Worm (Caenorhabditis elegans) whole organism, young adult: ENCODE results near the gene sphr-1.

Source experiments
- C06A6.2 ChIP-seq: fragments of 200-800 bp; sonication (Bioruptor generic); conservative IDR thresholded peaks from 2 replicates; pipeline ENCODE4 v1.3.6; 2022; ENCODE audit warnings: missing genetic modification characterization, missing compliant biosample characterization
- F10E7.11 ChIP-seq: sonication (generic microtip); optimal IDR thresholded peaks from 2 replicates; lab custom pipeline; 2017; ENCODE audit warnings: mild to moderate bottlenecking, missing genetic modification characterization, moderate library complexity, missing compliant biosample characterization
- F22D6.2 ChIP-seq: sonication (generic microtip); optimal IDR thresholded peaks from 2 replicates; lab custom pipeline; 2016; ENCODE audit warnings: mild to moderate bottlenecking, missing genetic modification characterization, missing compliant biosample characterization
- F33H1.4 ChIP-seq: fragments of 200-800 bp; sonication (Bioruptor generic); IDR thresholded peaks from 2 replicates; pipeline ENCODE4 v1.3.6; 2022; ENCODE audit warnings: missing genetic modification reagents, missing genetic modification characterization, missing compliant biosample characterization
- F55B11.4 ChIP-seq: sonication (generic microtip); optimal IDR thresholded peaks from 2 replicates; lab custom pipeline; 2016; ENCODE audit warnings: missing compliant biosample characterization, missing genetic modification characterization, borderline replicate concordance; ENCODE audit not compliant: insufficient read depth
- F57A8.1 ChIP-seq: fragments of 200-800 bp; sonication (Bioruptor generic); optimal IDR thresholded peaks from 2 replicates; lab custom pipeline; 2018; ENCODE audit warnings: mild to moderate bottlenecking, missing genetic modification characterization, moderate library complexity, missing compliant biosample characterization
- F57C9.4 ChIP-seq: sonication (generic microtip); optimal IDR thresholded peaks from 2 replicates; lab custom pipeline; 2017; ENCODE audit warnings: mild to moderate bottlenecking, missing genetic modification characterization, missing compliant biosample characterization
- K11D2.4 ChIP-seq: fragments of 200-800 bp; sonication (Bioruptor generic); IDR thresholded peaks from 2 replicates; pipeline ENCODE4 v1.3.6; 2022; ENCODE audit warnings: missing genetic modification reagents, missing genetic modification characterization, missing compliant biosample characterization
- T26A5.8 ChIP-seq: sonication (generic microtip); optimal IDR thresholded peaks from 2 replicates; lab custom pipeline; 2016; ENCODE audit warnings: missing genetic modification characterization, missing compliant biosample characterization
- Y67H2A.10 ChIP-seq: fragments of 200-800 bp; sonication (Bioruptor generic); conservative IDR thresholded peaks from 2 replicates; pipeline ENCODE4 v1.3.6; 2022; ENCODE audit warnings: missing genetic modification reagents, missing genetic modification characterization, missing compliant biosample characterization
- akir-1 ChIP-seq: fragments of 200-800 bp; sonication (Bioruptor generic); optimal IDR thresholded peaks from 2 replicates; lab custom pipeline; 2018; ENCODE audit warnings: mild to moderate bottlenecking, missing genetic modification characterization, moderate library complexity, missing compliant biosample characterization
- ama-1 ChIP-seq, 3 experiments: fragments of 150-350 bp in 1 of 3; sonication (generic microtip) in 2 of 3; optimal IDR thresholded peaks; 2 replicates each; lab custom pipeline; 2014 to 2018; ENCODE audit warnings: missing biosample characterization in 2 of 3, missing genetic modification characterization in 2 of 3, missing genetic modification reagents in 2 of 3
- aptf-3 ChIP-seq: fragments of 200-800 bp; sonication (Bioruptor generic); IDR thresholded peaks from 2 replicates; pipeline ENCODE4 v1.3.6; 2022; ENCODE audit warnings: missing genetic modification characterization, missing compliant biosample characterization
- atf-7 ChIP-seq: sonication (generic microtip); optimal IDR thresholded peaks from 2 replicates; lab custom pipeline; 2017; ENCODE audit warnings: mild to moderate bottlenecking, missing genetic modification characterization, missing compliant biosample characterization
- attf-3 ChIP-seq: fragments of 200-800 bp; sonication (Bioruptor generic); conservative IDR thresholded peaks from 2 replicates; pipeline ENCODE4 v1.3.6; 2022; ENCODE audit warnings: missing genetic modification reagents, missing genetic modification characterization, missing compliant biosample characterization
- bed-2 ChIP-seq: fragments of 200-800 bp; sonication (Bioruptor generic); IDR thresholded peaks from 2 replicates; pipeline ENCODE4 v1.3.6; 2022; ENCODE audit warnings: missing genetic modification reagents, missing genetic modification characterization, missing compliant biosample characterization
- cebp-2 ChIP-seq: fragments of 200-800 bp; sonication (Bioruptor generic); IDR thresholded peaks from 2 replicates; pipeline ENCODE4 v1.3.6; 2022; ENCODE audit warnings: missing genetic modification characterization, missing compliant biosample characterization
- ceh-79 ChIP-seq: sonication (generic microtip); optimal IDR thresholded peaks from 2 replicates; lab custom pipeline; 2017; ENCODE audit warnings: mild to moderate bottlenecking, missing genetic modification characterization, missing compliant biosample characterization
- die-1 ChIP-seq: sonication (generic microtip); optimal IDR thresholded peaks from 2 replicates; lab custom pipeline; 2016; ENCODE audit warnings: missing genotype, mild to moderate bottlenecking, missing genetic modification characterization, missing compliant biosample characterization
- dpff-1 ChIP-seq: sonication (generic microtip); optimal IDR thresholded peaks from 2 replicates; lab custom pipeline; 2017; ENCODE audit warnings: mild to moderate bottlenecking, missing genetic modification characterization, missing compliant biosample characterization
- dpl-1 ChIP-seq: fragments of 150-350 bp; optimal IDR thresholded peaks from 2 replicates; lab custom pipeline; 2014; ENCODE audit warnings: missing biosample characterization, missing genetic modification reagents, missing genetic modification characterization
- fkh-3 ChIP-seq: sonication (generic microtip); optimal IDR thresholded peaks from 2 replicates; lab custom pipeline; 2016; ENCODE audit warnings: mild to moderate bottlenecking, missing genetic modification characterization, missing compliant biosample characterization
- hlh-26 ChIP-seq: fragments of 200-800 bp; sonication (Bioruptor generic); conservative IDR thresholded peaks from 2 replicates; pipeline ENCODE4 v1.3.6; 2022; ENCODE audit warnings: missing genetic modification reagents, missing genetic modification characterization, missing compliant biosample characterization
- hmg-20 ChIP-seq: fragments of 200-800 bp; sonication (Bioruptor generic); IDR thresholded peaks from 2 replicates; pipeline ENCODE4 v1.3.6; 2022; ENCODE audit warnings: missing genetic modification reagents, missing genetic modification characterization, missing compliant biosample characterization
- hrde-1 ChIP-seq: sonication (generic microtip); optimal IDR thresholded peaks from 2 replicates; lab custom pipeline; 2016; ENCODE audit warnings: missing genetic modification characterization, mild to moderate bottlenecking, missing compliant biosample characterization, moderate library complexity, missing genotype, missing genetic modification reagents, borderline replicate concordance
- hsf-1 ChIP-seq: fragments of 200-800 bp; sonication (Bioruptor generic); IDR thresholded peaks from 2 replicates; pipeline ENCODE4 v1.3.6; 2022; ENCODE audit warnings: missing genetic modification reagents, missing genetic modification characterization, missing compliant biosample characterization
- let-526 ChIP-seq: fragments of 200-800 bp; sonication (Bioruptor generic); IDR thresholded peaks from 2 replicates; pipeline ENCODE4 v1.3.6; 2022; ENCODE audit warnings: missing genetic modification reagents, missing genetic modification characterization, missing compliant biosample characterization
- let-607 ChIP-seq, 2 experiments: fragments of 200-800 bp in 1 of 2; sonication (Bioruptor generic) in 1 of 2; sonication (generic microtip) in 1 of 2; optimal IDR thresholded peaks; 2 replicates each; lab custom pipeline; 2016 to 2018; ENCODE audit warnings: mild to moderate bottlenecking in 2 of 2, missing compliant biosample characterization in 2 of 2, missing genetic modification characterization in 2 of 2, moderate library complexity in 2 of 2, missing genotype in 1 of 2
- lin-26 ChIP-seq: fragments of 200-800 bp; sonication (Bioruptor generic); IDR thresholded peaks from 2 replicates; pipeline ENCODE4 v1.3.6; 2022; ENCODE audit warnings: missing genetic modification reagents, missing genetic modification characterization, missing compliant biosample characterization
- lir-1 ChIP-seq: fragments of 200-800 bp; sonication (Bioruptor generic); conservative IDR thresholded peaks from 2 replicates; pipeline ENCODE4 v1.3.6; 2022; ENCODE audit warnings: missing genetic modification reagents, missing genetic modification characterization, missing compliant biosample characterization
- lsl-1 ChIP-seq: fragments of 200-800 bp; sonication (Bioruptor generic); optimal IDR thresholded peaks from 2 replicates; lab custom pipeline; 2018; ENCODE audit warnings: mild to moderate bottlenecking, missing genetic modification characterization, moderate library complexity, missing compliant biosample characterization
- madf-3 ChIP-seq: fragments of 200-800 bp; sonication (Bioruptor generic); IDR thresholded peaks from 2 replicates; pipeline ENCODE4 v1.3.6; 2022; ENCODE audit warnings: missing genetic modification reagents, missing genetic modification characterization, missing compliant biosample characterization
- mel-28 ChIP-seq: sonication (generic microtip); optimal IDR thresholded peaks from 2 replicates; lab custom pipeline; 2016; ENCODE audit warnings: borderline replicate concordance, mild to moderate bottlenecking, missing genetic modification characterization, missing compliant biosample characterization
- mxl-1 ChIP-seq: sonication (generic microtip); optimal IDR thresholded peaks from 2 replicates; lab custom pipeline; 2016; ENCODE audit warnings: missing genetic modification characterization, missing compliant biosample characterization
- nfya-1 ChIP-seq: sonication (generic microtip); optimal IDR thresholded peaks from 2 replicates; lab custom pipeline; 2017; ENCODE audit warnings: antibody characterized with exemption, missing compliant biosample characterization, missing genetic modification characterization, borderline replicate concordance; ENCODE audit not compliant: insufficient read depth
- nhr-179 ChIP-seq: sonication (generic microtip); optimal IDR thresholded peaks from 2 replicates; lab custom pipeline; 2016; ENCODE audit warnings: mild to moderate bottlenecking, missing genetic modification characterization, missing compliant biosample characterization
- nhr-80 ChIP-seq: sonication (generic microtip); optimal IDR thresholded peaks from 2 replicates; lab custom pipeline; 2016; ENCODE audit warnings: missing genetic modification characterization, missing compliant biosample characterization
- sea-2 ChIP-seq: fragments of 200-800 bp; sonication (Bioruptor generic); IDR thresholded peaks from 2 replicates; pipeline ENCODE4 v1.3.6; 2022; ENCODE audit warnings: missing genetic modification characterization, missing compliant biosample characterization
- snpc-3.4 ChIP-seq: sonication (generic microtip); optimal IDR thresholded peaks from 2 replicates; lab custom pipeline; 2017; ENCODE audit warnings: missing genetic modification characterization, mild to moderate bottlenecking, missing compliant biosample characterization, antibody characterized with exemption, moderate library complexity, missing genotype, missing genetic modification reagents
- sptf-2 ChIP-seq: fragments of 200-800 bp; sonication (Bioruptor generic); optimal IDR thresholded peaks from 2 replicates; lab custom pipeline; 2018; ENCODE audit warnings: mild to moderate bottlenecking, missing genetic modification characterization, missing compliant biosample characterization
- tbp1 ChIP-seq: fragments of 200-800 bp; sonication (Bioruptor generic); optimal IDR thresholded peaks from 2 replicates; lab custom pipeline; 2018; ENCODE audit warnings: mild to moderate bottlenecking, missing genetic modification characterization, missing compliant biosample characterization
- tlf-1 ChIP-seq: fragments of 200-800 bp; sonication (Bioruptor generic); optimal IDR thresholded peaks from 2 replicates; lab custom pipeline; 2018; ENCODE audit warnings: mild to moderate bottlenecking, missing genetic modification characterization, missing compliant biosample characterization
- xnd-1 ChIP-seq: sonication (generic microtip); optimal IDR thresholded peaks from 2 replicates; lab custom pipeline; 2016; ENCODE audit warnings: missing genotype, missing genetic modification reagents, missing genetic modification characterization, missing compliant biosample characterization
- ztf-26 ChIP-seq: sonication (generic microtip); optimal IDR thresholded peaks from 2 replicates; lab custom pipeline; 2017; ENCODE audit warnings: missing genetic modification characterization, missing compliant biosample characterization
- ztf-3 ChIP-seq: fragments of 200-800 bp; sonication (Bioruptor generic); optimal IDR thresholded peaks from 2 replicates; lab custom pipeline; 2018; ENCODE audit warnings: mild to moderate bottlenecking, missing genetic modification characterization, missing compliant biosample characterization

Gene sphr-1

DNA sequence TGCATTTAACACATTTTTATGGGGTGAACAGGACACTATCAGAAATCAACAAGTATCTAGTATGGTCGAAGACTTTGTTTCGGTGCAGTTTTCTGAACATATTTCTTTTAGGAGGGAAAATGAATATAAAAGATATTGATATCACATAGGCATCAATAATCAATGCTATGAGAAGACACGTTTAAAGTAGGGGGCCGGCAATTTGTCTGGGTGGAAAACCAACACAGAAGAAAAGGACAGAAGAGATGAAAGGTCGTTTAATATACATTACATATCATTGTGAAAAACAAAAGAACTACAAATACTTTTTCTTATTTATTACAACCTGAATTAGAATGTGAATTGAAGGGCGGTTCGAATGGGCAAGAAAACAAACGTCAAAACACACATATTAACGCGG is 39.1 kb upstream of the sphr-1 start:
- TF ChIP-seq attf-3 (GFP tag; lab: Robert Waterston, UW) (no peak), aptf-3 (GFP tag; lab: Robert Waterston, UW) (no peak), let-526 (no peak), mxl-1 (tag; lab: Kevin White, UChicago) (no peak), atf-7 (tag; lab: Kevin White, UChicago) (no peak)

- TF ChIP-seq hlh-26 (GFP tag; lab: Robert Waterston, UW): no peak
- no peak for TF ChIP-seq F57C9.4
- TF ChIP-seq let-526: no peak
- no peak for TF ChIP-seq mxl-1 (tag; lab: Kevin White, UChicago)
- TF ChIP-seq akir-1 (GFP tag; lab: Kevin White, UChicago): no peak
- TF ChIP-seq F57A8.1 (GFP tag; lab: Kevin White, UChicago): no peak
- no peak for TF ChIP-seq snpc-3.4
- no peak for TF ChIP-seq Y67H2A.10 (GFP tag; lab: Robert Waterston, UW)
- no peak for TF ChIP-seq ceh-79 (tag; lab: Kevin White, UChicago)
- no peak for TF ChIP-seq lsl-1
- TF ChIP-seq fkh-3 (tag; lab: Kevin White, UChicago): no peak
- TF ChIP-seq madf-3: no peak
- no peak for TF ChIP-seq xnd-1 (tag; lab: Kevin White, UChicago)
- TF ChIP-seq lir-1: no peak
- TF ChIP-seq ztf-26 (tag; lab: Kevin White, UChicago): no peak
- TF ChIP-seq sea-2 (GFP tag; lab: Robert Waterston, UW): no peak
- TF ChIP-seq hmg-20: no peak
- TF ChIP-seq tbp1 (GFP tag; lab: Kevin White, UChicago): no peak
Observed at ce11 chrV:9154772-9155171, 36.6 kb upstream of the sphr-1 start, which contains the start of gene B0222.5. Gene B0222.5, minus strand, starts transcription at chrV:9154872.

- TF ChIP-seq sptf-2 (GFP tag; lab: Kevin White, UChicago) (no peak), ztf-26 (tag; lab: Kevin White, UChicago) (peak; percentile 5), lin-26 (no peak), let-607 (tag; optimal IDR thresholded peaks at IDR 0.05; lab: Kevin White, UChicago) (no peak), dpff-1 (tag; lab: Kevin White, UChicago) (no peak)
Observed at ce11 chrV:9155616-9156015, 35.8 kb upstream of the sphr-1 start.

DNA sequence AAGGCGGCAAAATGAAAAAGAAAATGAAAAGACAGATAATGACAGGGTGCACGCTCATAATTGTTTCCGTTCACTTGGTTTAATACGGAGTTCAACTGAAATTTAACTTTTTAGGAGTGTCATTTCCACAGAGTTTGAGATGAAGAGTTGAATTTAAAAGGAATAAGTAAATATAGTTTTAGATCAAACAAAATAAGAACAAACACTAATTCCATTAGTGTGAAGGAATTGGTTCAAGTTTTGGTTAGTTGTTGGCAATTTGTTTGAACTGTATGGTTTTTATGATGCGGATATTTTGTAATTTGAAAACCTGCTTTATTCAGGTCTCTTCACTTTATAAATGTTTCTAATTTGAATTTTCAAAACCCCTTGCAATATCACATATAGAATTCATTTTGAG is 34.7 kb upstream of the sphr-1 start, which contains the start of gene B0222.15:
B0222.15 (minus strand) TSS at position 101 of the 400 bp plus-strand sequence.
- TF ChIP-seq dpl-1 (GFP tag; lab: Kevin White, UChicago) (no peak), F55B11.4 (tag; lab: Kevin White, UChicago) (no peak), nhr-179 (no peak), hrde-1 (no peak), cebp-2 (GFP tag; lab: Robert Waterston, UW) (no peak), C06A6.2 (no peak), F33H1.4 (no peak), sptf-2 (GFP tag; lab: Kevin White, UChicago) (no peak), tlf-1 (GFP tag; lab: Kevin White, UChicago) (no peak)
- TF ChIP-seq, all 124 proteins: peak for 0

DNA sequence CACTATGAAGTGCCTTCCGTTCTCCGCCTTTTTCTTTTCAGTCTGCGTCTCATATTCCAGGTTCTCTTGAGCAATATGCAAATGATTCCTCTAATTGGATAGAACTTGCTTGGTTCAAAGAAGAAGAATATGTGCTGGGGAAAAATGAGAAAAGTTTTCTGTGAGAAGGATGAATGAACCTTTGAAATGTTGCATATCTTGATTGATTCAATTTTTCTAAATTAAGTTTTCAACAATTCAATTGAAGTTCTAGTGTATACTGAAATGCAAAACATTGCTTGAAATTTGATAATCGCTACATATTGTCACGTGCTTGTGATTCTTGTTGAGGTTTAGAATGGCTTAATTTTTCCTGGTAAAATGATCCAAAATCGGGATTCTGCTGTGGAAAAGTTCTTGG is 33.8 kb upstream of the sphr-1 start:
- TF ChIP-seq F10E7.11 (tag; lab: Kevin White, UChicago) (no peak), bed-2 (GFP tag; lab: Robert Waterston, UW) (no peak), mel-28 (tag; lab: Kevin White, UChicago) (no peak), ztf-3 (GFP tag; lab: Kevin White, UChicago) (no peak), K11D2.4 (GFP tag; lab: Robert Waterston, UW) (no peak), ama-1 (optimal IDR thresholded peaks at IDR 0.05; lab: Kevin White, UChicago) (no peak), ama-1 (GFP tag; optimal IDR thresholded peaks at IDR 0.05; lab: Kevin White, UChicago) (no peak), T26A5.8 (tag; lab: Kevin White, UChicago) (no peak), F22D6.2 (no peak), nhr-80 (tag; lab: Kevin White, UChicago) (no peak), die-1 (tag; lab: Kevin White, UChicago) (no peak), hsf-1 (GFP tag; lab: Robert Waterston, UW) (no peak), nfya-1 (tag; lab: Kevin White, UChicago) (no peak)
